Fruit fly (Drosophila melanogaster): ENCODE data around the gene Yod1.

Yod1 gene

dm6 chr3L:5178903-5179302 is 45.2 kb downstream of the Yod1 start (continued):
- TF ChIP-seq chinmo (GFP tag; IDR thresholded peaks at IDR 0.05; ENCODE audit: partially characterized antibody) (0 out of 4 replicates have a peak, but pooled peaks have one; percentile 23), peb (GFP tag; IDR thresholded peaks at IDR 0.05) (no peak), CG7963 (GFP tag; IDR thresholded peaks at IDR 0.05; ENCODE audit: partially characterized antibody) (no peak), ttk (GFP tag; IDR thresholded peaks at IDR 0.05) (0 out of 2 replicates have a peak, but pooled peaks have one; percentile 14), CG32532 (GFP tag; IDR thresholded peaks at IDR 0.05) (0 out of 2 replicates have a peak, but pooled peaks have one; percentile 35), Nf-YC (tag; optimal IDR thresholded peaks at IDR 0.05) (peak; percentile 5), jing (GFP tag; optimal IDR thresholded peaks at IDR 0.05) (no peak), CG2875 (GFP tag; optimal IDR thresholded peaks at IDR 0.05) (no peak), CG10431 (GFP tag; optimal IDR thresholded peaks at IDR 0.05) (no peak)

- TF ChIP-seq ap (GFP tag; IDR thresholded peaks at IDR 0.05) (0 out of 2 replicates have a peak, but pooled peaks have one; percentile 25), Oaz (GFP tag; IDR thresholded peaks at IDR 0.05) (no peak), Optix (GFP tag; IDR thresholded peaks at IDR 0.05) (no peak), sr (GFP tag; IDR thresholded peaks at IDR 0.05) (peak; percentile 63; the same call in 2 of the 3 replicates), ATbp (GFP tag; optimal IDR thresholded peaks at IDR 0.05) (peak; percentile 2), Med (GFP tag) (peak; percentile 60), Rfx (GFP tag; IDR thresholded peaks at IDR 0.05) (peak; percentile 28; the same call in 1 of the 2 replicates), unpg (GFP tag; optimal IDR thresholded peaks at IDR 0.05) (peak; percentile 8), Tbp (GFP tag; optimal IDR thresholded peaks at IDR 0.05) (no peak), CG12071 (GFP tag; optimal IDR thresholded peaks at IDR 0.05) (peak; percentile 8), Ptx1 (GFP tag; IDR thresholded peaks at IDR 0.05) (no peak), Six4 (GFP tag; optimal IDR thresholded peaks at IDR 0.05) (no peak), pho (GFP tag; optimal IDR thresholded peaks at IDR 0.05) (no peak), CG7987 (GFP tag; optimal IDR thresholded peaks at IDR 0.05) (peak; percentile 35), ERR (GFP tag; optimal IDR thresholded peaks at IDR 0.05) (no peak), CG17568 (GFP tag; optimal IDR thresholded peaks at IDR 0.05) (no peak), otp (GFP tag; IDR thresholded peaks at IDR 0.05) (0 out of 3 replicates have a peak, but pooled peaks have one; percentile 24), kay (GFP tag; optimal IDR thresholded peaks at IDR 0.05) (peak; percentile 4), pzg (GFP tag; optimal IDR thresholded peaks at IDR 0.05) (no peak), Mrtf (GFP tag; IDR thresholded peaks at IDR 0.05) (0 out of 3 replicates have a peak, but pooled peaks have one; percentile 5), lab (GFP tag; optimal IDR thresholded peaks at IDR 0.05) (peak; percentile 22), bbx (GFP tag; IDR thresholded peaks at IDR 0.05; ENCODE audit: partially characterized antibody) (0 out of 2 replicates have a peak, but pooled peaks have one; percentile 32), CG32532 (GFP tag; IDR thresholded peaks at IDR 0.05) (0 out of 2 replicates have a peak, but pooled peaks have one; percentile 30), CG1024 (GFP tag; IDR thresholded peaks at IDR 0.05) (no peak), crc (GFP tag; optimal IDR thresholded peaks at IDR 0.05) (no peak), CG7372 (GFP tag; IDR thresholded peaks at IDR 0.05) (peak; percentile 39), CG4424 (GFP tag; optimal IDR thresholded peaks at IDR 0.05) (no peak), Sox102F (GFP tag; optimal IDR thresholded peaks at IDR 0.05) (peak; percentile 14), sd (tag; optimal IDR thresholded peaks at IDR 0.05) (no peak), her (GFP tag; optimal IDR thresholded peaks at IDR 0.05) (no peak), CG10321 (GFP tag; IDR thresholded peaks at IDR 0.05) (peak; percentile 57; the same call in 1 of the 2 replicates), CG17328 (GFP tag; IDR thresholded peaks at IDR 0.05) (no peak), CG18599 (GFP tag; optimal IDR thresholded peaks at IDR 0.05) (peak; percentile 34), sqz (GFP tag; optimal IDR thresholded peaks at IDR 0.05) (peak; percentile 31), CG8944 (GFP tag; optimal IDR thresholded peaks at IDR 0.05) (no peak), ci (GFP tag; IDR thresholded peaks at IDR 0.05) (0 out of 3 replicates have a peak, but pooled peaks have one; percentile 42), repo (GFP tag; optimal IDR thresholded peaks at IDR 0.05) (no peak), Abd-B (GFP tag; optimal IDR thresholded peaks at IDR 0.05) (no peak), CG14441 (GFP tag; IDR thresholded peaks at IDR 0.05) (peak; percentile 28; the same call in 1 of the 2 replicates), BtbVII (GFP tag; optimal IDR thresholded peaks at IDR 0.05) (no peak), CoRest (tag; optimal IDR thresholded peaks at IDR 0.05) (peak; percentile 4)
Measured at dm6 chr3L:5180179-5180578, 46.5 kb downstream of the Yod1 start.

All from whole organism, embryonic.